Fruit fly (Drosophila melanogaster) whole organism, wandering third instar larva: ENCODE data around the gene CG12096.
A peak's percentile ranks its signal among the peaks of the same experiment; 100 is the strongest.

Experiments used
- CG9705 ChIP-seq: fragments of 200-800 bp; sonication (Bioruptor generic); optimal IDR thresholded peaks from 2 replicates; lab custom pipeline; 2018; ENCODE audit warnings: missing biosample characterization, mild to moderate bottlenecking, missing genetic modification characterization
- Hr78 ChIP-seq: fragments of >200 bp; optimal IDR thresholded peaks from 2 replicates; lab custom pipeline; 2017; ENCODE audit warnings: missing biosample characterization, missing genetic modification characterization
- Myc ChIP-seq: fragments of >200 bp; optimal IDR thresholded peaks from 2 replicates; lab custom pipeline; 2017
- OdsH ChIP-seq: fragments of 200-800 bp; sonication (Bioruptor generic); optimal IDR thresholded peaks from 2 replicates; lab custom pipeline; 2016; ENCODE audit warnings: missing biosample characterization, mild to moderate bottlenecking, missing genetic modification characterization
- br ChIP-seq: fragments of 200-800 bp; sonication (Bioruptor generic); optimal IDR thresholded peaks from 2 replicates; lab custom pipeline; 2016; ENCODE audit warnings: missing biosample characterization, missing genetic modification characterization
- dl ChIP-seq, 2 experiments: fragments of 175-275, 200-275 bp in 1 of 2; fragments of 200-275 bp in 1 of 2; sonication (Bioruptor generic); optimal IDR thresholded peaks; lab custom pipeline; 2018; ENCODE audit warnings: mild to moderate bottlenecking in 2 of 2, missing biosample characterization in 2 of 2, missing genetic modification characterization in 2 of 2, moderate library complexity in 2 of 2; ENCODE audit not compliant: partially characterized antibody in 2 of 2, insufficient read depth in 1 of 2
- foxo ChIP-seq, 2 experiments: fragments of 200-800 bp; sonication (Bioruptor generic); optimal IDR thresholded peaks; 2 replicates in 1 of 2; 3 replicates in 1 of 2; lab custom pipeline; 2016 to 2017; ENCODE audit warnings: missing biosample characterization in 2 of 2, missing genetic modification characterization in 2 of 2
- psq ChIP-seq: fragments of 200-800 bp; sonication (Bioruptor generic); optimal IDR thresholded peaks from 3 replicates; lab custom pipeline; 2017; ENCODE audit warnings: missing biosample characterization, mild to moderate bottlenecking, missing genetic modification characterization, moderate library complexity
- sage ChIP-seq: fragments of 200-800 bp; sonication (Bioruptor generic); optimal IDR thresholded peaks from 2 replicates; lab custom pipeline; 2016; ENCODE audit warnings: missing biosample characterization, mild to moderate bottlenecking, missing genetic modification characterization

DNA sequence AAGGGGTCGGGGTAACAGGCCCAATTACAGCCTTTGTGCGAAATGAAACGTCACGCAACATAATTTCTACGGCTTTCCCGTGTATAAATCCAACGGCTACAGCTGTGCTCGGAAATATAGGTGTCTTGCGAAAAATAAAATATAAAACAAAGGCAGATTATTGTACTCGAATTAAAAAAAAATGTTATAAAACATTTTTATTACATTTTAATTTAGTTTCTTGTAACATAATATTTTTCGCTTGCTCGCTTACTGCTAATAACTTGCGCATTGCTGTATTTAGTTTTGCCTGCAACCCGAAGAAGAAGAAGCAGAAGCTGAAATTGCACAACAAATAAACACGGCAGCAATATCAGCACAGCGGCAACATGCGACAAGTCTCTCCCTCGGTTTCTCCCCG, 16.3 kb upstream of the CG12096 start:
- TF ChIP-seq dl (GFP tag; optimal IDR thresholded peaks at IDR 0.05; lab: Kevin White, UChicago; ENCODE audit: insufficient read depth in 1 of 2, partially characterized antibody in 2 of 2) (no peak), psq (GFP tag; lab: Kevin White, UChicago) (peak; percentile 18), CG9705 (GFP tag; lab: Kevin White, UChicago) (no peak), OdsH (GFP tag; lab: Kevin White, UChicago) (peak; percentile 27), Hr78 (no peak), br (peak; percentile 6), foxo (GFP tag; optimal IDR thresholded peaks at IDR 0.05; lab: Kevin White, UChicago) (peak in 1 of 2 experiments; percentile 50), Myc (no peak), sage (GFP tag; lab: Kevin White, UChicago) (no peak)
